Worm (Caenorhabditis elegans) whole organism, L4 larva: ENCODE results near the gene hsp-1.

ENCODE experiments used
- F37D6.2 ChIP-seq: sonication (generic microtip); optimal IDR thresholded peaks from 2 replicates; lab custom pipeline; 2016; ENCODE audit warnings: mild to moderate bottlenecking, missing genetic modification characterization, missing compliant biosample characterization
- F49E8.2 ChIP-seq: sonication (generic microtip); optimal IDR thresholded peaks from 2 replicates; lab custom pipeline; 2016; ENCODE audit warnings: missing compliant biosample characterization, mild to moderate bottlenecking, missing genetic modification characterization, borderline replicate concordance
- aha-1 ChIP-seq: fragments of 150-350 bp; peaks from one replicate; lab custom pipeline; 2014; ENCODE audit warnings: missing biosample characterization, missing genetic modification characterization
- arid-1 ChIP-seq: fragments of 200-800 bp; sonication (Bioruptor generic); conservative IDR thresholded peaks from 2 replicates; pipeline ENCODE4 v1.3.6; 2022; ENCODE audit warnings: missing genetic modification reagents, missing genetic modification characterization, missing compliant biosample characterization
- ceh-32 ChIP-seq: sonication (generic microtip); optimal IDR thresholded peaks from 2 replicates; lab custom pipeline; 2016; ENCODE audit warnings: mild to moderate bottlenecking, missing genetic modification characterization, missing compliant biosample characterization; ENCODE audit not compliant: poor library complexity
- ceh-82 ChIP-seq: sonication (generic microtip); optimal IDR thresholded peaks from 2 replicates; lab custom pipeline; 2017; ENCODE audit warnings: missing biosample characterization, missing genetic modification characterization
- ctbp-1 ChIP-seq: fragments of 200-800 bp; sonication (Bioruptor generic); IDR thresholded peaks from 2 replicates; pipeline ENCODE4 v1.3.6; 2022; ENCODE audit warnings: missing genetic modification reagents, missing genetic modification characterization, missing compliant biosample characterization
- daf-8 ChIP-seq: fragments of 200-800 bp; sonication (Bioruptor generic); IDR thresholded peaks from 2 replicates; pipeline ENCODE4 v1.3.6; 2022; ENCODE audit warnings: missing genetic modification characterization, missing compliant biosample characterization
- dmd-9 ChIP-seq: fragments of 200-800 bp; sonication (Bioruptor generic); IDR thresholded peaks from 2 replicates; pipeline ENCODE4 v1.3.6; 2022; ENCODE audit warnings: missing genetic modification reagents, missing genetic modification characterization, missing compliant biosample characterization
- duxl-1 ChIP-seq: sonication (generic microtip); optimal IDR thresholded peaks from 2 replicates; lab custom pipeline; 2016; ENCODE audit warnings: mild to moderate bottlenecking, missing genetic modification characterization, moderate library complexity, missing compliant biosample characterization; ENCODE audit not compliant: poor library complexity
- egl-27 ChIP-seq: sonication (generic microtip); optimal IDR thresholded peaks from 3 replicates; lab custom pipeline; 2017; ENCODE audit warnings: missing biosample characterization, missing genetic modification reagents, missing genetic modification characterization
- egl-43 ChIP-seq: fragments of 200-800 bp; sonication (Bioruptor generic); IDR thresholded peaks from 2 replicates; pipeline ENCODE4 v1.3.6; 2022; ENCODE audit warnings: missing genetic modification reagents, missing genetic modification characterization, missing compliant biosample characterization
- fos-1 ChIP-seq: fragments of 150-350 bp; optimal IDR thresholded peaks from 2 replicates; lab custom pipeline; 2014; ENCODE audit warnings: missing biosample characterization, missing genetic modification characterization
- gei-8 ChIP-seq: fragments of 200-800 bp; sonication (Bioruptor generic); optimal IDR thresholded peaks from 2 replicates; lab custom pipeline; 2018; ENCODE audit warnings: mild to moderate bottlenecking, missing genetic modification characterization, missing compliant biosample characterization
- lin-39 ChIP-seq: fragments of 150-350 bp; optimal IDR thresholded peaks from 2 replicates; lab custom pipeline; 2014; ENCODE audit warnings: missing biosample characterization, missing genetic modification reagents, missing genetic modification characterization
- lir-3 ChIP-seq: sonication (generic microtip); optimal IDR thresholded peaks from 2 replicates; lab custom pipeline; 2016; ENCODE audit warnings: mild to moderate bottlenecking, missing genetic modification characterization, missing compliant biosample characterization
- lsy-2 ChIP-seq, 2 experiments: fragments of 150-350 bp in 1 of 2; sonication (generic microtip) in 1 of 2; optimal IDR thresholded peaks; 2 replicates each; lab custom pipeline; 2014 to 2017; ENCODE audit warnings: missing biosample characterization in 2 of 2, missing genetic modification characterization in 2 of 2
- madf-5 ChIP-seq, 2 experiments: fragments of 200-800 bp; sonication (Bioruptor generic); IDR thresholded peaks; 2 replicates each; pipeline ENCODE4 v1.3.6; 2022; ENCODE audit warnings: missing compliant biosample characterization in 2 of 2, missing genetic modification characterization in 2 of 2
- mes-2 ChIP-seq: sonication (generic microtip); optimal IDR thresholded peaks from 2 replicates; lab custom pipeline; 2016; ENCODE audit warnings: missing genotype, mild to moderate bottlenecking, missing genetic modification characterization, missing compliant biosample characterization; ENCODE audit not compliant: poor library complexity, severe bottlenecking
- mxl-2 ChIP-seq: fragments of 200-800 bp; sonication (Bioruptor generic); conservative IDR thresholded peaks from 2 replicates; pipeline ENCODE4 v1.3.6; 2022; ENCODE audit warnings: missing genetic modification reagents, missing genetic modification characterization, missing compliant biosample characterization
- nhr-10 ChIP-seq: fragments of 150-350 bp; optimal IDR thresholded peaks from 2 replicates; lab custom pipeline; 2014; ENCODE audit warnings: missing biosample characterization, missing genetic modification characterization
- nhr-11 ChIP-seq: fragments of 150-350 bp; optimal IDR thresholded peaks from 2 replicates; lab custom pipeline; 2014; ENCODE audit warnings: missing biosample characterization, missing genetic modification characterization
- nhr-237 ChIP-seq: sonication (generic microtip); optimal IDR thresholded peaks from 2 replicates; lab custom pipeline; 2017; ENCODE audit warnings: missing biosample characterization, missing genetic modification characterization
- nhr-28 ChIP-seq: fragments of 150-350 bp; optimal IDR thresholded peaks from 2 replicates; lab custom pipeline; 2014; ENCODE audit warnings: missing biosample characterization, missing genetic modification characterization
- nhr-41 ChIP-seq: fragments of 200-800 bp; sonication (Bioruptor generic); IDR thresholded peaks from 2 replicates; pipeline ENCODE4 v1.3.6; 2022; ENCODE audit warnings: missing genetic modification reagents, missing genetic modification characterization, missing compliant biosample characterization
- nhr-48 ChIP-seq: sonication (generic microtip); optimal IDR thresholded peaks from 2 replicates; lab custom pipeline; 2016; ENCODE audit warnings: mild to moderate bottlenecking, missing genetic modification characterization, missing compliant biosample characterization
- php-3 ChIP-seq: fragments of 200-800 bp; sonication (Bioruptor generic); IDR thresholded peaks from 2 replicates; pipeline ENCODE4 v1.3.6; 2022; ENCODE audit warnings: missing genetic modification reagents, missing genetic modification characterization, missing compliant biosample characterization
- pqm-1 ChIP-seq: sonication (generic microtip); optimal IDR thresholded peaks from 2 replicates; lab custom pipeline; 2017; ENCODE audit warnings: missing biosample characterization, missing genetic modification characterization
- saeg-2 ChIP-seq: fragments of 200-800 bp; sonication (Bioruptor generic); IDR thresholded peaks from 2 replicates; pipeline ENCODE4 v1.3.6; 2022; ENCODE audit warnings: missing genetic modification reagents, missing genetic modification characterization, missing compliant biosample characterization
- snpc-4 ChIP-seq: fragments of 150-350 bp; optimal IDR thresholded peaks from 2 replicates; lab custom pipeline; 2014; ENCODE audit warnings: missing biosample characterization, missing genetic modification characterization
- spr-1 ChIP-seq: sonication (generic microtip); optimal IDR thresholded peaks from 2 replicates; lab custom pipeline; 2016; ENCODE audit warnings: mild to moderate bottlenecking, missing genetic modification characterization, missing compliant biosample characterization
- spr-3 ChIP-seq: fragments of 200-800 bp; sonication (Bioruptor generic); optimal IDR thresholded peaks from 2 replicates; lab custom pipeline; 2018; ENCODE audit warnings: mild to moderate bottlenecking, missing genetic modification characterization, missing compliant biosample characterization
- unc-62 ChIP-seq, 3 experiments: fragments of 150-350 bp in 1 of 3; sonication (generic microtip); optimal IDR thresholded peaks in 2 of 3; peaks in 1 of 3; 1 replicate in 1 of 3; 2 replicates in 2 of 3; lab custom pipeline; 2014 to 2017; ENCODE audit warnings: missing biosample characterization in 3 of 3, missing genetic modification characterization in 3 of 3, missing genetic modification reagents in 3 of 3, missing genotype in 1 of 3
- zfp-2 ChIP-seq: sonication (generic microtip); optimal IDR thresholded peaks from 2 replicates; lab custom pipeline; 2016; ENCODE audit warnings: mild to moderate bottlenecking, missing genetic modification characterization, missing compliant biosample characterization
- zip-11 ChIP-seq: fragments of 200-800 bp; sonication (Bioruptor generic); IDR thresholded peaks from 2 replicates; pipeline ENCODE4 v1.3.6; 2022; ENCODE audit warnings: missing genetic modification characterization, missing compliant biosample characterization
- ztf-7 ChIP-seq: fragments of 150-350 bp; optimal IDR thresholded peaks from 2 replicates; lab custom pipeline; 2014; ENCODE audit warnings: missing biosample characterization, missing genetic modification characterization

Gene hsp-1

DNA sequence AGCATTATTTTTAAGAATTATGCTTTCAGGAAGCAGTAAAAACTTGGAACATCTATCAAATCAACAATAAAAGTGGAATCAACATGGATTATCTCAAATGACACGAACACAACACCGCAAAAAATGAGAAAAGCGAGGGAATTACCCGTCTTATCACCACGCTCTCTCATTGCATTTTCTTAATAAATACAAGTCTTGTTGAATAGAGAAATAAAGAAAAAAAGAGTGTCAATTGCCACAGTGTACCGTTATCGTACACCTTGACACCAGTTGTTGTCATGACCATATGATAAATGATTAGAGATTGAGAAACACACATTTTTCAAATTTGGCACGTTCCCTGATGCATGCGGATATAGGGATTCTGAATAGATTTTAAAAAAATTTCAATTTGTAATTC lies 15.0 kb upstream of the hsp-1 start (continued):
- no peak for TF ChIP-seq php-3 (GFP tag; lab: Robert Waterston, UW)
- no peak for TF ChIP-seq mxl-2
- no peak for TF ChIP-seq arid-1 (GFP tag; lab: Robert Waterston, UW)
- peak in 1 of 2 experiments; percentile 34 for TF ChIP-seq lsy-2 (tag; optimal IDR thresholded peaks at IDR 0.05; lab: Kevin White, UChicago)
- no peak for TF ChIP-seq lir-3 (tag; lab: Kevin White, UChicago)
- TF ChIP-seq saeg-2 (GFP tag; lab: Robert Waterston, UW), result no peak
- no peak for TF ChIP-seq daf-8 (GFP tag; lab: Robert Waterston, UW)
- TF ChIP-seq, all 104 proteins: peak for 26

- TF ChIP-seq zip-11 (GFP tag; lab: Robert Waterston, UW) (no peak), mes-2 (tag; lab: Kevin White, UChicago) (no peak), pqm-1 (tag; lab: Kevin White, UChicago) (no peak), egl-27 (tag; lab: Kevin White, UChicago) (no peak), nhr-11 (no peak)
Measured at ce11 chrIV:17264714-17265113, 14.0 kb upstream of the hsp-1 start, which contains the start of gene F26D10.13. Gene F26D10.13 (minus strand): TSS chrIV:17264814.

DNA sequence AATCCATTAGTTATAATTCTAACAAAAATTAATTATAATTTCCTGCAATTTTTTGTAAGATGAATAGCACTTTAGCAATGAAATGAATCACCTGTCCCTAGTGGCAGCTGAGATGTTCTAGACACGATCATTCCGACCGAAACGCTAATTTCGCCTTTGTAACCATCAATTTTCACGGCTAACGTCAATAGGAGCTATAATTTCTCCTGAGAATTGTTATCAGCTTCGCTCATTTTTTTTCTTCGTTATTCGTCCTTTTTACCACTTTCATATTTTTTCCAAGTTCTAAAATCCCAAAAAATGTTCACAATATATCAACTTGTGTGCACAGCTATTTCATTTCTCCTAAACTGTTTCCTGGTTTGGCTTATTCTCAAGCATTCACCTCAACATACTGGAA lies 13.5 kb upstream of the hsp-1 start, which contains the start of gene str-187:
Gene str-187, plus strand, starts transcription at position 301 of the 400 bp plus-strand sequence.
- TF ChIP-seq zfp-2 (no peak), ceh-82 (tag; lab: Kevin White, UChicago) (no peak), lin-39 (tag; lab: Kevin White, UChicago) (no peak), nhr-10 (tag; lab: Kevin White, UChicago) (no peak)

ce11 chrIV:17265716-17266115 lies 13.0 kb upstream of the hsp-1 start:
- TF ChIP-seq aha-1, result peak; percentile 96
- no peak for TF ChIP-seq madf-5 (GFP tag; IDR thresholded peaks at IDR 0.05; lab: Robert Waterston, UW)
- no peak for TF ChIP-seq nhr-28 (tag; lab: Kevin White, UChicago)

- no peak for TF ChIP-seq spr-1 (tag; lab: Kevin White, UChicago)
- TF ChIP-seq unc-62 (GFP tag; optimal IDR thresholded peaks at IDR 0.05 in 1 of 2; lab: Kevin White, UChicago), result peak in 1 of 2 experiments; percentile 96
- TF ChIP-seq unc-62 (tag; optimal IDR thresholded peaks at IDR 0.05; lab: Kevin White, UChicago), result no peak
- 0 out of 2 replicates have a peak, but pooled peaks have one; percentile 29 for TF ChIP-seq egl-43 (GFP tag; lab: Robert Waterston, UW)
- TF ChIP-seq, all 104 proteins: peak for 2
Measured at ce11 chrIV:17267304-17267891, 11.4 kb upstream of the hsp-1 start.

DNA sequence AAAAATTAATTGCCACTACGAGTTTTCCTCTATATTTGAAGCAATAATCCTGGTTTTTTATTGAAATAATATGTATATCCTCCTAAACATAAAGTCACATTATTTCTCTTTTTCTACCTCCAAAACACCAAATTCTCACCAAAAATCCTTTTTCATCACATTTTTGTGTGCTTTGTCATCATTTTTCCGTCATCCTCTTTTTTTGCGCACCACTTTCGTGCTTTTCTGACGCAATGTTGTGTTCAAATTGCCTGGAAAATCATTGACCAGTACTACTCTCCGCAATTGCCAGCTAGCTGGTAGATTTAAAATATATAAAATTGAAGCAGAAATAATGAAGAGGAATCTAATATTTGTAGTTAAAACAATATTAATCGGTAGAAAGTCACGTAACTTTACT lies 10.7 kb upstream of the hsp-1 start:
- TF ChIP-seq unc-62 (GFP tag; optimal IDR thresholded peaks at IDR 0.05 in 1 of 2; lab: Kevin White, UChicago), result no peak
- no peak for TF ChIP-seq unc-62 (tag; optimal IDR thresholded peaks at IDR 0.05; lab: Kevin White, UChicago)
- no peak for TF ChIP-seq ceh-32 (tag; lab: Kevin White, UChicago)
- TF ChIP-seq nhr-237 (tag; lab: Kevin White, UChicago), result no peak
- TF ChIP-seq snpc-4, result no peak
- TF ChIP-seq fos-1 (tag; lab: Kevin White, UChicago), result no peak
- TF ChIP-seq nhr-41, result no peak
- no peak for TF ChIP-seq F37D6.2 (tag; lab: Kevin White, UChicago)
- TF ChIP-seq duxl-1 (tag; lab: Kevin White, UChicago), result no peak
- TF ChIP-seq madf-5 (GFP tag; IDR thresholded peaks at IDR 0.05; lab: Robert Waterston, UW), result no peak
- TF ChIP-seq F49E8.2 (tag; lab: Kevin White, UChicago), result no peak
- TF ChIP-seq spr-3 (GFP tag; lab: Kevin White, UChicago), result no peak
- TF ChIP-seq dmd-9, result no peak
- no peak for TF ChIP-seq zip-11 (GFP tag; lab: Robert Waterston, UW)
- TF ChIP-seq ztf-7, result no peak
- no peak for TF ChIP-seq ctbp-1
- no peak for TF ChIP-seq aha-1
- no peak for TF ChIP-seq gei-8 (GFP tag; lab: Kevin White, UChicago)
- no peak for TF ChIP-seq nhr-48 (tag; lab: Kevin White, UChicago)
